Worm (Caenorhabditis elegans) whole organism, midembryonic: ENCODE data around the gene C11E4.6.

ENCODE experiments used
- cog-1 ChIP-seq: sonication (generic microtip); optimal IDR thresholded peaks from 2 replicates; lab custom pipeline; 2016; ENCODE audit warnings: missing genetic modification characterization, missing compliant biosample characterization
- ztf-23 ChIP-seq: fragments of 200-800 bp; sonication (Bioruptor generic); IDR thresholded peaks from 2 replicates; pipeline ENCODE4 v1.3.6; 2022; ENCODE audit warnings: missing genetic modification reagents, missing genetic modification characterization, missing compliant biosample characterization
- ztf-29 ChIP-seq: fragments of 200-800 bp; sonication (Bioruptor generic); IDR thresholded peaks from 2 replicates; pipeline ENCODE4 v1.3.6; 2022; ENCODE audit warnings: missing genetic modification reagents, missing genetic modification characterization, missing compliant biosample characterization

DNA sequence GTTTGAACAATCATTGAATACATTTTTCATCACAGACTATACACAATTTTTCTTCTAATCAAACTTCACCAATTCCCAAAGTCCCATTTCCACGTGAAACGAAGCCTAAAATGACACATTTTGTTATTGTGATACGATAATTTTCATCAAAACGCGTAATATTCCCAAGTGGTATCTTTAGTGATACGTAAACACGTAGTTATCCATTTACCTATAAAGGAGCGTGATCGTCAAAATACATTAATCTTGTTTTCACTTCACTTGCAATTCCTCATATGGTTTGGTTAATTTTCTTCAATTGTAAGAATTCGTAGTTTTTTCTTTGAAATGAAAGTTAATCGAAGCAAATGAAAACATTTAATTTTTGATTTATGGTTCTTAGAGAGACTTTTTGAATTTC, 19.2 kb downstream of the C11E4.6 start:
- TF ChIP-seq ztf-29 (GFP tag; lab: Robert Waterston, UW) = no peak
- no peak for TF ChIP-seq cog-1
- TF ChIP-seq ztf-23 (GFP tag; lab: Robert Waterston, UW) = no peak
